Fruit fly (Drosophila melanogaster) whole organism, embryonic: ENCODE data around the gene CG43815.

Source experiments
- aop ChIP-seq: fragments of 200-800 bp; sonication (Bioruptor generic); IDR thresholded peaks from 2 replicates; pipeline ENCODE4 v1.3.6; 2022; ENCODE audit warnings: missing biosample characterization, missing genetic modification characterization
- cato ChIP-seq: fragments of 200-800 bp; sonication (Bioruptor generic); optimal IDR thresholded peaks from 2 replicates; lab custom pipeline; 2016; ENCODE audit warnings: missing biosample characterization, missing genetic modification characterization, borderline replicate concordance

DNA sequence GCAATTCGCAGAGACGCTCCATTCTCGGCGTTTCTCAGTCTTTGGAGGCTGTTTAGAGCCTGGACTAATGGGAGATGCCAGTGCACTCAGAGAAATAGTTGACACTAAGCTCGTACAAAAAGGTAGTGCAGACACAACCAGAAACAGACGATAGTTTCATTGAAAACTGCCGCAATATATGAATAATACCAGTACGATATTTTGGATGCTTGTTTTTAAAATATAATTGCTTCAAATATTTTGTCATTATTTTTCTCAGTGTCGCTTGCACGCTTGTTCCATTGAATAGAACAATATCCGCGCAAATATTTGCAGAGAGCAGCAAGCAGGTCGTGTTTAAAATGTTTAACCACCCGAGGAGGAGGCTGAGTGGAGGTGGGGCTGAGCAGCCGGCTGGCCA, 510 bp downstream of the CG43815 start:
- TF ChIP-seq cato (GFP tag; lab: Kevin White, UChicago), result no peak
- no peak for TF ChIP-seq aop (GFP tag; lab: Robert Waterston, UW)
